Fruit fly (Drosophila melanogaster) S2 (cell line): ENCODE measurements around the gene pkaap.
A peak's percentile ranks its signal among the peaks of the same experiment; 100 is the strongest.

Experiments
- CG8478 ChIP-seq: fragments of >200 bp; optimal IDR thresholded peaks from 2 replicates; lab custom pipeline; 2018
- CTCF ChIP-seq, 2 experiments: fragments of >200 bp; optimal IDR thresholded peaks; 2 replicates each; lab custom pipeline; 2018

- TF ChIP-seq CTCF (optimal IDR thresholded peaks at IDR 0.05; lab: Kevin White, UChicago) (peak in 1 of 2 experiments; percentile 3), CG8478 (lab: Kevin White, UChicago) (no peak)
Observed at dm6 chr2L:16286360-16287005, 1.6 kb upstream of the pkaap start.
